Fruit fly (Drosophila melanogaster): ENCODE measurements around the gene Bub3.

Bub3 gene

DNA sequence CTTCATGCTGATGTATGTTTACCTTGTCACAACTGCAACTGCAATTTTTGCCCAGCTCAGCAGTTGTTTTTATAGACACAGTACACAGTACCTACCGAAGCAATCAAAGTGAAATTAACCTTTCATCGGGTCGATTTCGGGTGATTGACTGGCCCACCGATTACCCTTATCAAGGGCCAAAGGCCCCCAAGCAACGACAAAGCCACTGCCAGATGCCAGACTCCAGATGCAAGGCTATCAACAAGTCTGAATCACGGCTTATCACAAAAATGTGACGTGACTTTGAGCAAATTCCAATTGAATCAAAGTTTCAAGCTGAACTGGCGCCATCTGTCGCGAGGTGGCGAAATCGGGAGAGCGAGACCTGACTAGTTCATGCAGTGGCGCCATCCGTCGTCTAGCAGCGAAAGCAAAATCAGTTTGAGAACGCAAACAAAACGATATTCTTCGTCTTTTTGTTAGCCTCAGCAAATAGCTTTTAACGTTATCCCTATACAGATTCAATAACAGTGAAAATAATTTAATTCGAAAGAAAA lies 41.6 kb upstream of the Bub3 start, which contains the start of gene Obp99b (continued):
- TF ChIP-seq crc (GFP tag; optimal IDR thresholded peaks at IDR 0.05) (peak; percentile 23), Side (GFP tag; optimal IDR thresholded peaks at IDR 0.05) (peak; percentile 82), MTF-1 (GFP tag; optimal IDR thresholded peaks at IDR 0.05; ENCODE audit: borderline replicate concordance) (peak; percentile 93), CG18476 (GFP tag; optimal IDR thresholded peaks at IDR 0.05) (peak; percentile 47), CG12769 (tag; optimal IDR thresholded peaks at IDR 0.05) (peak; percentile 45), B-H2 (GFP tag; optimal IDR thresholded peaks at IDR 0.05) (peak; percentile 27), ap (GFP tag; IDR thresholded peaks at IDR 0.05) (peak; percentile 74), CG2120 (GFP tag; optimal IDR thresholded peaks at IDR 0.05) (no peak), az2 (GFP tag; optimal IDR thresholded peaks at IDR 0.05) (peak; percentile 85), fd96Cb (tag; optimal IDR thresholded peaks at IDR 0.05) (peak; percentile 47), ERR (GFP tag; optimal IDR thresholded peaks at IDR 0.05) (peak; percentile 12), sens (GFP tag) (peak; percentile 98), CG10147 (GFP tag; optimal IDR thresholded peaks at IDR 0.05) (peak; percentile 36), CG32532 (GFP tag; IDR thresholded peaks at IDR 0.05) (peak; percentile 91), CG9609 (GFP tag; optimal IDR thresholded peaks at IDR 0.05) (peak; percentile 76), Dp (GFP tag; optimal IDR thresholded peaks at IDR 0.05) (no peak), CG3995 (GFP tag; optimal IDR thresholded peaks at IDR 0.05) (no peak), Ptx1 (GFP tag; IDR thresholded peaks at IDR 0.05) (peak; percentile 72), CG3847 (GFP tag; IDR thresholded peaks at IDR 0.05) (peak; percentile 64), Blimp-1 (GFP tag; optimal IDR thresholded peaks at IDR 0.05) (peak; percentile 48), CG32767 (GFP tag; IDR thresholded peaks at IDR 0.05) (no peak; the same call in 1 of the 2 replicates), CG1603 (tag; optimal IDR thresholded peaks at IDR 0.05) (peak; percentile 91), CG2129 (GFP tag; IDR thresholded peaks at IDR 0.05; ENCODE audit: partially characterized antibody) (no peak), gce (GFP tag; IDR thresholded peaks at IDR 0.05) (peak; percentile 91), Nf-YA (GFP tag; IDR thresholded peaks at IDR 0.05) (peak; percentile 71), CG17802 (tag; optimal IDR thresholded peaks at IDR 0.05) (peak; percentile 82), chinmo (GFP tag; IDR thresholded peaks at IDR 0.05; ENCODE audit: partially characterized antibody) (peak; percentile 61; the same call in 1 of the 4 replicates), CG8089 (GFP tag; optimal IDR thresholded peaks at IDR 0.05) (peak; percentile 85), h (optimal IDR thresholded peaks at IDR 0.05) (peak; percentile 76), Dfd (GFP tag; optimal IDR thresholded peaks at IDR 0.05) (no peak), chm (GFP tag; IDR thresholded peaks at IDR 0.05) (peak; percentile 87), CG11398 (GFP tag; optimal IDR thresholded peaks at IDR 0.05) (peak; percentile 58), bbx (GFP tag; IDR thresholded peaks at IDR 0.05; ENCODE audit: partially characterized antibody) (no peak), MBD-R2 (GFP tag; IDR thresholded peaks at IDR 0.05) (0 out of 2 replicates have a peak, but pooled peaks have one; percentile 18), Aef1 (GFP tag; IDR thresholded peaks at IDR 0.05) (peak; percentile 58; the same call in 1 of the 3 replicates), zf30C (GFP tag; optimal IDR thresholded peaks at IDR 0.05) (peak; percentile 15), CG10979 (tag; optimal IDR thresholded peaks at IDR 0.05) (peak; percentile 85), CG12744 (GFP tag; optimal IDR thresholded peaks at IDR 0.05) (peak; percentile 3), vnd (GFP tag; IDR thresholded peaks at IDR 0.05; ENCODE audit: partially characterized antibody) (no peak), HLHmδ (GFP tag; optimal IDR thresholded peaks at IDR 0.05) (peak; percentile 99), Trl (optimal IDR thresholded peaks at IDR 0.05) (peak in 1 of 2 experiments; percentile 10), Trl (GFP tag; optimal IDR thresholded peaks at IDR 0.05) (peak; percentile 85), CG2712 (tag; optimal IDR thresholded peaks at IDR 0.05) (peak; percentile 70), tll (GFP tag; optimal IDR thresholded peaks at IDR 0.05) (no peak), CG7839 (tag; optimal IDR thresholded peaks at IDR 0.05) (peak; percentile 74), Dip3 (GFP tag; optimal IDR thresholded peaks at IDR 0.05) (peak; percentile 3), Jarid2 (GFP tag; optimal IDR thresholded peaks at IDR 0.05) (peak; percentile 73), hkb (optimal IDR thresholded peaks at IDR 0.05) (no peak), hkb (GFP tag; IDR thresholded peaks at IDR 0.05) (peak; percentile 78), CG4730 (GFP tag; IDR thresholded peaks at IDR 0.05) (peak; percentile 79), Fer1 (GFP tag; optimal IDR thresholded peaks at IDR 0.05) (no peak)
